Fruit fly (Drosophila melanogaster) whole organism, pupa: ENCODE results near the gene CG3040.

Source experiments
- CG10348 ChIP-seq: fragments of 200-800 bp; sonication (Bioruptor generic); IDR thresholded peaks from 2 replicates; pipeline ENCODE4 v1.3.6; 2022; ENCODE audit warnings: missing biosample characterization, missing genetic modification characterization
- CG12605 ChIP-seq: fragments of 200-800 bp; sonication (Bioruptor generic); IDR thresholded peaks from 2 replicates; pipeline ENCODE4 v1.3.6; 2022; ENCODE audit warnings: missing biosample characterization, missing genetic modification characterization
- CG13204 ChIP-seq: fragments of 200-800 bp; sonication (Bioruptor generic); optimal IDR thresholded peaks from 2 replicates; lab custom pipeline; 2018; ENCODE audit warnings: missing biosample characterization, mild to moderate bottlenecking, missing genetic modification characterization, moderate library complexity
- CG14655 ChIP-seq: fragments of 200-800 bp; sonication (Bioruptor generic); optimal IDR thresholded peaks from 3 replicates; lab custom pipeline; 2017; ENCODE audit warnings: mild to moderate bottlenecking, missing biosample characterization, missing genetic modification reagents, missing genetic modification characterization
- CG15710 ChIP-seq: fragments of 200-800 bp; sonication (Bioruptor generic); optimal IDR thresholded peaks from 2 replicates; lab custom pipeline; 2018; ENCODE audit warnings: missing biosample characterization, mild to moderate bottlenecking, missing genetic modification characterization, moderate library complexity
- CG17806 ChIP-seq: fragments of 200-800 bp; sonication (Bioruptor generic); optimal IDR thresholded peaks from 2 replicates; lab custom pipeline; 2018; ENCODE audit warnings: missing biosample characterization, mild to moderate bottlenecking, missing genetic modification characterization, moderate library complexity
- CG32121 ChIP-seq: fragments of 200-800 bp; sonication (Bioruptor generic); IDR thresholded peaks from 2 replicates; pipeline ENCODE4 v1.3.6; 2022; ENCODE audit warnings: missing biosample characterization, missing genetic modification characterization
- CG34367 ChIP-seq: fragments of 200-800 bp; sonication (Bioruptor generic); optimal IDR thresholded peaks from 2 replicates; lab custom pipeline; 2018; ENCODE audit warnings: missing biosample characterization, mild to moderate bottlenecking, missing genetic modification characterization
- CG4496 ChIP-seq: fragments of 200-800 bp; sonication (Bioruptor generic); IDR thresholded peaks from 3 replicates; pipeline ENCODE4 v1.3.6; 2022; ENCODE audit warnings: missing biosample characterization, missing genetic modification characterization
- CG8159 ChIP-seq: fragments of 200-800 bp; sonication (Bioruptor generic); optimal IDR thresholded peaks from 3 replicates; lab custom pipeline; 2018; ENCODE audit warnings: missing biosample characterization, mild to moderate bottlenecking, missing genetic modification characterization, moderate library complexity
- CG8301 ChIP-seq: fragments of 200-800 bp; sonication (Bioruptor generic); optimal IDR thresholded peaks from 2 replicates; lab custom pipeline; 2018; ENCODE audit warnings: missing biosample characterization, mild to moderate bottlenecking, missing genetic modification characterization
- CG9948 ChIP-seq: fragments of 200-800 bp; sonication (Bioruptor generic); optimal IDR thresholded peaks from 2 replicates; lab custom pipeline; 2018; ENCODE audit warnings: missing biosample characterization, mild to moderate bottlenecking, missing genetic modification characterization, moderate library complexity
- D1 ChIP-seq: fragments of 200-800 bp; sonication (Bioruptor generic); optimal IDR thresholded peaks from 2 replicates; lab custom pipeline; 2018; ENCODE audit warnings: missing biosample characterization, mild to moderate bottlenecking, missing genetic modification characterization, moderate library complexity
- EcR ChIP-seq: fragments of 200-800 bp; sonication (Bioruptor generic); optimal IDR thresholded peaks from 3 replicates; lab custom pipeline; 2019; ENCODE audit warnings: missing biosample characterization, missing genetic modification characterization, mild to moderate bottlenecking, moderate library complexity, missing genetic modification reagents
- Ets98B ChIP-seq: fragments of 200-800 bp; sonication (Bioruptor generic); IDR thresholded peaks from 2 replicates; pipeline ENCODE4 v1.3.6; 2022; ENCODE audit warnings: missing biosample characterization, missing genetic modification characterization
- Pif1A ChIP-seq: fragments of 200-800 bp; sonication (Bioruptor generic); optimal IDR thresholded peaks from 3 replicates; lab custom pipeline; 2016; ENCODE audit warnings: missing biosample characterization, missing genetic modification characterization
- Pif1B ChIP-seq: fragments of 200-800 bp; sonication (Bioruptor generic); optimal IDR thresholded peaks from 3 replicates; lab custom pipeline; 2016; ENCODE audit warnings: missing biosample characterization, missing genetic modification characterization
- Snoo ChIP-seq: fragments of 200-800 bp; sonication (Bioruptor generic); optimal IDR thresholded peaks from 3 replicates; lab custom pipeline; 2017; ENCODE audit warnings: missing biosample characterization, mild to moderate bottlenecking, missing genetic modification characterization, inconsistent platforms
- fd96Ca ChIP-seq: fragments of 200-800 bp; sonication (Bioruptor generic); IDR thresholded peaks from 3 replicates; pipeline ENCODE4 v1.3.6; 2022; ENCODE audit warnings: missing biosample characterization, missing genetic modification characterization
- gl ChIP-seq: fragments of 200-800 bp; sonication (Bioruptor generic); optimal IDR thresholded peaks from 2 replicates; lab custom pipeline; 2018; ENCODE audit warnings: missing biosample characterization, mild to moderate bottlenecking, missing genetic modification characterization
- rn ChIP-seq: fragments of 200-800 bp; sonication (Bioruptor generic); IDR thresholded peaks from 2 replicates; pipeline ENCODE4 v1.3.6; 2022; ENCODE audit warnings: missing biosample characterization, missing genetic modification characterization

Gene CG3040

dm6 chrX:6996965-6997652 is 23.9 kb upstream of the CG3040 start:
- TF ChIP-seq CG12605 (GFP tag; lab: Robert Waterston, UW) = no peak
- TF ChIP-seq CG13204 (GFP tag; lab: Kevin White, UChicago) = no peak
- no peak for TF ChIP-seq CG14655 (GFP tag; lab: Kevin White, UChicago)

dm6 chrX:6996130-6996529 is 22.9 kb upstream of the CG3040 start:
- TF ChIP-seq CG32121 (GFP tag; lab: Robert Waterston, UW) = no peak
- TF ChIP-seq, all 21 proteins: peak for 0

- TF ChIP-seq EcR (GFP tag; lab: Kevin White, UChicago) = no peak
- no peak for TF ChIP-seq CG14655 (GFP tag; lab: Kevin White, UChicago)
- no peak for TF ChIP-seq CG9948 (tag; lab: Kevin White, UChicago)
- no peak for TF ChIP-seq CG12605 (GFP tag; lab: Robert Waterston, UW)
- TF ChIP-seq rn (GFP tag; lab: Robert Waterston, UW) = no peak
- TF ChIP-seq CG8301 (tag; lab: Kevin White, UChicago) = no peak
- TF ChIP-seq Ets98B = no peak
- TF ChIP-seq gl = no peak
- no peak for TF ChIP-seq fd96Ca
These were observed 22.1 kb upstream of the CG3040 start for dm6 chrX:6995258-6995657.

dm6 chrX:6994473-6995179 is 21.4 kb upstream of the CG3040 start:
- TF ChIP-seq fd96Ca (no peak), CG8159 (tag; lab: Kevin White, UChicago) (no peak), CG15710 (tag; lab: Kevin White, UChicago) (no peak), Ets98B (0 out of 2 replicates have a peak, but pooled peaks have one; percentile 13), Pif1B (GFP tag; lab: Kevin White, UChicago) (no peak), CG17806 (no peak), Snoo (no peak), CG12605 (GFP tag; lab: Robert Waterston, UW) (no peak), CG14655 (GFP tag; lab: Kevin White, UChicago) (peak; percentile 6), CG34367 (tag; lab: Kevin White, UChicago) (peak; percentile 30), rn (GFP tag; lab: Robert Waterston, UW) (no peak), CG13204 (GFP tag; lab: Kevin White, UChicago) (peak; percentile 53), CG4496 (GFP tag; lab: Robert Waterston, UW) (peak; percentile 40; the same call in 1 of the 3 replicates), CG8301 (tag; lab: Kevin White, UChicago) (no peak), CG32121 (GFP tag; lab: Robert Waterston, UW) (no peak), EcR (GFP tag; lab: Kevin White, UChicago) (peak; percentile 14), Pif1A (GFP tag; lab: Kevin White, UChicago) (peak; percentile 2), D1 (tag; lab: Kevin White, UChicago) (no peak), CG9948 (tag; lab: Kevin White, UChicago) (no peak), gl (peak; percentile 33), CG10348 (GFP tag; lab: Robert Waterston, UW) (no peak)
- TF ChIP-seq, all 21 proteins: peak for 8

- TF ChIP-seq CG8159 (tag; lab: Kevin White, UChicago) (peak; percentile 34), CG32121 (GFP tag; lab: Robert Waterston, UW) (no peak), Snoo (peak; percentile 55), CG12605 (GFP tag; lab: Robert Waterston, UW) (no peak), CG13204 (GFP tag; lab: Kevin White, UChicago) (no peak), gl (no peak), CG4496 (GFP tag; lab: Robert Waterston, UW) (peak; percentile 59; the same call in 2 of the 3 replicates), CG15710 (tag; lab: Kevin White, UChicago) (no peak), Pif1A (GFP tag; lab: Kevin White, UChicago) (peak; percentile 30), CG9948 (tag; lab: Kevin White, UChicago) (peak; percentile 1), CG34367 (tag; lab: Kevin White, UChicago) (no peak), CG8301 (tag; lab: Kevin White, UChicago) (no peak), CG17806 (no peak), fd96Ca (peak; percentile 36; the same call in 1 of the 3 replicates), CG14655 (GFP tag; lab: Kevin White, UChicago) (peak; percentile 21), Ets98B (0 out of 2 replicates have a peak, but pooled peaks have one; percentile 8), D1 (tag; lab: Kevin White, UChicago) (no peak), Pif1B (GFP tag; lab: Kevin White, UChicago) (no peak), rn (GFP tag; lab: Robert Waterston, UW) (no peak)
- TF ChIP-seq, all 21 proteins: peak for 8
These were observed 20.6 kb upstream of the CG3040 start for dm6 chrX:6993753-6994152.

- TF ChIP-seq rn (GFP tag; lab: Robert Waterston, UW) (no peak), CG8159 (tag; lab: Kevin White, UChicago) (no peak), Pif1B (GFP tag; lab: Kevin White, UChicago) (no peak)
- TF ChIP-seq, all 21 proteins: peak for 0
These were observed 20.2 kb upstream of the CG3040 start, which contains the start of gene Inx7 for dm6 chrX:6993350-6993749. Gene Inx7, minus strand, starts transcription at chrX:6993612.
